Worm (Caenorhabditis elegans) whole organism, L4 larva: ENCODE measurements around the gene cap-1.

Experiments
- F10B5.3 ChIP-seq: sonication (generic microtip); optimal IDR thresholded peaks from 2 replicates; lab custom pipeline; 2016; ENCODE audit warnings: mild to moderate bottlenecking, missing genetic modification characterization, missing compliant biosample characterization
- F26F4.8 ChIP-seq: fragments of 200-800 bp; sonication (Bioruptor generic); conservative IDR thresholded peaks from 2 replicates; pipeline ENCODE4 v1.3.6; 2022; ENCODE audit warnings: missing genetic modification characterization, missing compliant biosample characterization
- F37D6.2 ChIP-seq: sonication (generic microtip); optimal IDR thresholded peaks from 2 replicates; lab custom pipeline; 2016; ENCODE audit warnings: mild to moderate bottlenecking, missing genetic modification characterization, missing compliant biosample characterization
- F44E2.7 ChIP-seq: fragments of 200-800 bp; sonication (Bioruptor generic); IDR thresholded peaks from 2 replicates; pipeline ENCODE4 v2.1.2; 2022; ENCODE audit warnings: missing genetic modification characterization, missing compliant biosample characterization
- R02D3.7 ChIP-seq: fragments of 150-350 bp; sonication (generic microtip); optimal IDR thresholded peaks from 3 replicates; lab custom pipeline; 2014; ENCODE audit warnings: missing biosample characterization, missing genetic modification characterization
- T26A8.4 ChIP-seq: fragments of 200-800 bp; sonication (Bioruptor generic); IDR thresholded peaks from 2 replicates; pipeline ENCODE4 v1.3.6; 2022; ENCODE audit warnings: missing genetic modification characterization, missing compliant biosample characterization
- Y105C5A.15 ChIP-seq: fragments of 200-800 bp; sonication (Bioruptor generic); IDR thresholded peaks from 2 replicates; pipeline ENCODE4 v1.3.6; 2022; ENCODE audit warnings: missing genetic modification characterization, missing compliant biosample characterization
- Y75B8A.6 ChIP-seq: fragments of 200-800 bp; sonication (Bioruptor generic); IDR thresholded peaks from 2 replicates; pipeline ENCODE4 v1.3.6; 2022; ENCODE audit warnings: missing genetic modification reagents, missing genetic modification characterization, missing compliant biosample characterization
- ZK337.2 ChIP-seq: fragments of 200-800 bp; sonication (Bioruptor generic); IDR thresholded peaks from 2 replicates; pipeline ENCODE4 v1.3.6; 2022; ENCODE audit warnings: missing genetic modification reagents, missing genetic modification characterization, missing compliant biosample characterization
- aha-1 ChIP-seq: fragments of 150-350 bp; peaks from one replicate; lab custom pipeline; 2014; ENCODE audit warnings: missing biosample characterization, missing genetic modification characterization
- ceh-20 ChIP-seq: fragments of 200-800 bp; sonication (Bioruptor generic); IDR thresholded peaks from 2 replicates; pipeline ENCODE4 v1.3.6; 2022; ENCODE audit warnings: missing genetic modification reagents, missing genetic modification characterization, missing compliant biosample characterization
- ceh-32 ChIP-seq: sonication (generic microtip); optimal IDR thresholded peaks from 2 replicates; lab custom pipeline; 2016; ENCODE audit warnings: mild to moderate bottlenecking, missing genetic modification characterization, missing compliant biosample characterization; ENCODE audit not compliant: poor library complexity
- cey-2 ChIP-seq: sonication (generic microtip); optimal IDR thresholded peaks from 3 replicates; lab custom pipeline; 2017; ENCODE audit warnings: missing genetic modification characterization, mild to moderate bottlenecking, missing compliant biosample characterization, antibody characterized with exemption, borderline replicate concordance; ENCODE audit not compliant: insufficient read depth
- ctbp-1 ChIP-seq: fragments of 200-800 bp; sonication (Bioruptor generic); IDR thresholded peaks from 2 replicates; pipeline ENCODE4 v1.3.6; 2022; ENCODE audit warnings: missing genetic modification reagents, missing genetic modification characterization, missing compliant biosample characterization
- daf-16 ChIP-seq, 3 experiments: sonication (generic microtip); optimal IDR thresholded peaks; 2 replicates each; lab custom pipeline; 2016 to 2017; ENCODE audit warnings: missing genetic modification characterization in 3 of 3, missing genetic modification reagents in 3 of 3, mild to moderate bottlenecking in 2 of 3, missing compliant biosample characterization in 2 of 3, missing biosample characterization in 1 of 3, moderate library complexity in 1 of 3
- daf-19 ChIP-seq: fragments of 200-800 bp; sonication (Bioruptor generic); conservative IDR thresholded peaks from 2 replicates; pipeline ENCODE4 v1.3.6; 2022; ENCODE audit warnings: missing genetic modification characterization, missing compliant biosample characterization
- daf-8 ChIP-seq: fragments of 200-800 bp; sonication (Bioruptor generic); IDR thresholded peaks from 2 replicates; pipeline ENCODE4 v1.3.6; 2022; ENCODE audit warnings: missing genetic modification characterization, missing compliant biosample characterization
- dmd-6 ChIP-seq: fragments of 200-800 bp; sonication (Bioruptor generic); IDR thresholded peaks from 2 replicates; pipeline ENCODE4 v1.3.6; 2022; ENCODE audit warnings: missing genetic modification reagents, missing genetic modification characterization, missing compliant biosample characterization
- egl-27 ChIP-seq: sonication (generic microtip); optimal IDR thresholded peaks from 3 replicates; lab custom pipeline; 2017; ENCODE audit warnings: missing biosample characterization, missing genetic modification reagents, missing genetic modification characterization
- fkh-10 ChIP-seq: fragments of 150-350 bp; optimal IDR thresholded peaks from 2 replicates; lab custom pipeline; 2014; ENCODE audit warnings: missing biosample characterization, missing genetic modification reagents, missing genetic modification characterization
- fos-1 ChIP-seq: fragments of 150-350 bp; optimal IDR thresholded peaks from 2 replicates; lab custom pipeline; 2014; ENCODE audit warnings: missing biosample characterization, missing genetic modification characterization
- hlh-11 ChIP-seq: fragments of 200-800 bp; sonication (Bioruptor generic); optimal IDR thresholded peaks from 2 replicates; lab custom pipeline; 2018; ENCODE audit warnings: mild to moderate bottlenecking, missing genetic modification characterization, missing compliant biosample characterization
- hlh-30 ChIP-seq: sonication (generic microtip); optimal IDR thresholded peaks from 2 replicates; lab custom pipeline; 2017; ENCODE audit warnings: antibody characterized with exemption, mild to moderate bottlenecking, missing genetic modification characterization, missing compliant biosample characterization; ENCODE audit not compliant: insufficient read depth
- lim-7 ChIP-seq: fragments of 200-800 bp; sonication (Bioruptor generic); IDR thresholded peaks from 2 replicates; pipeline ENCODE4 v1.3.6; 2022; ENCODE audit warnings: missing genetic modification characterization, missing compliant biosample characterization
- lin-13 ChIP-seq: fragments of 150-350 bp; optimal IDR thresholded peaks from 2 replicates; lab custom pipeline; 2014; ENCODE audit warnings: missing biosample characterization, missing genetic modification reagents, missing genetic modification characterization
- lin-29 ChIP-seq: fragments of 200-800 bp; sonication (Bioruptor generic); IDR thresholded peaks from 2 replicates; pipeline ENCODE4 v1.3.6; 2022; ENCODE audit warnings: missing genetic modification reagents, missing genetic modification characterization, missing compliant biosample characterization
- lin-39 ChIP-seq: fragments of 150-350 bp; optimal IDR thresholded peaks from 2 replicates; lab custom pipeline; 2014; ENCODE audit warnings: missing biosample characterization, missing genetic modification reagents, missing genetic modification characterization
- lir-3 ChIP-seq: sonication (generic microtip); optimal IDR thresholded peaks from 2 replicates; lab custom pipeline; 2016; ENCODE audit warnings: mild to moderate bottlenecking, missing genetic modification characterization, missing compliant biosample characterization
- madf-9 ChIP-seq: fragments of 200-800 bp; sonication (Bioruptor generic); conservative IDR thresholded peaks from 2 replicates; pipeline ENCODE4 v1.3.6; 2022; ENCODE audit warnings: missing genetic modification reagents, missing genetic modification characterization, missing compliant biosample characterization
- mdl-1 ChIP-seq, 2 experiments: fragments of 150-350 bp in 1 of 2; sonication (generic microtip) in 1 of 2; optimal IDR thresholded peaks; 2 replicates each; lab custom pipeline; 2014 to 2017; ENCODE audit warnings: missing biosample characterization in 2 of 2, missing genetic modification characterization in 2 of 2
- mdt-29 ChIP-seq: fragments of 200-800 bp; sonication (Bioruptor generic); IDR thresholded peaks from 2 replicates; pipeline ENCODE4 v1.3.6; 2022; ENCODE audit warnings: missing genetic modification reagents, missing genetic modification characterization, missing compliant biosample characterization
- mep-1 ChIP-seq: fragments of 150-350 bp; sonication (generic microtip); optimal IDR thresholded peaks from 3 replicates; lab custom pipeline; 2014; ENCODE audit warnings: missing biosample characterization, missing genetic modification characterization
- mxl-3 ChIP-seq: fragments of 200-800 bp; sonication (Bioruptor generic); optimal IDR thresholded peaks from 2 replicates; lab custom pipeline; 2018; ENCODE audit warnings: mild to moderate bottlenecking, missing genetic modification characterization, missing compliant biosample characterization
- nhr-102 ChIP-seq: sonication (generic microtip); optimal IDR thresholded peaks from 2 replicates; lab custom pipeline; 2016; ENCODE audit warnings: mild to moderate bottlenecking, missing genetic modification characterization, moderate library complexity, missing compliant biosample characterization
- nhr-28 ChIP-seq: fragments of 150-350 bp; optimal IDR thresholded peaks from 2 replicates; lab custom pipeline; 2014; ENCODE audit warnings: missing biosample characterization, missing genetic modification characterization
- nhr-6 ChIP-seq: fragments of 150-350 bp; optimal IDR thresholded peaks from 2 replicates; lab custom pipeline; 2014; ENCODE audit warnings: missing biosample characterization, missing genetic modification characterization
- php-3 ChIP-seq: fragments of 200-800 bp; sonication (Bioruptor generic); IDR thresholded peaks from 2 replicates; pipeline ENCODE4 v1.3.6; 2022; ENCODE audit warnings: missing genetic modification reagents, missing genetic modification characterization, missing compliant biosample characterization
- rbr-2 ChIP-seq: sonication (generic microtip); optimal IDR thresholded peaks from 2 replicates; lab custom pipeline; 2016; ENCODE audit warnings: missing genotype, missing genetic modification characterization, missing compliant biosample characterization
- skn-1 ChIP-seq: fragments of 150-350 bp; optimal IDR thresholded peaks from 2 replicates; lab custom pipeline; 2014; ENCODE audit warnings: missing biosample characterization, missing genetic modification characterization
- spr-1 ChIP-seq: sonication (generic microtip); optimal IDR thresholded peaks from 2 replicates; lab custom pipeline; 2016; ENCODE audit warnings: mild to moderate bottlenecking, missing genetic modification characterization, missing compliant biosample characterization
- tra-1 ChIP-seq: fragments of 200-800 bp; sonication (Bioruptor generic); IDR thresholded peaks from 2 replicates; pipeline ENCODE4 v1.3.6; 2022; ENCODE audit warnings: missing genetic modification reagents, missing genetic modification characterization, missing compliant biosample characterization
- unc-130 ChIP-seq: sonication (generic microtip); optimal IDR thresholded peaks from 2 replicates; lab custom pipeline; 2016; ENCODE audit warnings: missing genetic modification reagents, missing genetic modification characterization, missing compliant biosample characterization
- unc-62 ChIP-seq, 3 experiments: fragments of 150-350 bp in 1 of 3; sonication (generic microtip); optimal IDR thresholded peaks in 2 of 3; peaks in 1 of 3; 1 replicate in 1 of 3; 2 replicates in 2 of 3; lab custom pipeline; 2014 to 2017; ENCODE audit warnings: missing biosample characterization in 3 of 3, missing genetic modification characterization in 3 of 3, missing genetic modification reagents in 3 of 3, missing genotype in 1 of 3
- zfp-2 ChIP-seq: sonication (generic microtip); optimal IDR thresholded peaks from 2 replicates; lab custom pipeline; 2016; ENCODE audit warnings: mild to moderate bottlenecking, missing genetic modification characterization, missing compliant biosample characterization
- zip-11 ChIP-seq: fragments of 200-800 bp; sonication (Bioruptor generic); IDR thresholded peaks from 2 replicates; pipeline ENCODE4 v1.3.6; 2022; ENCODE audit warnings: missing genetic modification characterization, missing compliant biosample characterization

The cap-1 gene

DNA sequence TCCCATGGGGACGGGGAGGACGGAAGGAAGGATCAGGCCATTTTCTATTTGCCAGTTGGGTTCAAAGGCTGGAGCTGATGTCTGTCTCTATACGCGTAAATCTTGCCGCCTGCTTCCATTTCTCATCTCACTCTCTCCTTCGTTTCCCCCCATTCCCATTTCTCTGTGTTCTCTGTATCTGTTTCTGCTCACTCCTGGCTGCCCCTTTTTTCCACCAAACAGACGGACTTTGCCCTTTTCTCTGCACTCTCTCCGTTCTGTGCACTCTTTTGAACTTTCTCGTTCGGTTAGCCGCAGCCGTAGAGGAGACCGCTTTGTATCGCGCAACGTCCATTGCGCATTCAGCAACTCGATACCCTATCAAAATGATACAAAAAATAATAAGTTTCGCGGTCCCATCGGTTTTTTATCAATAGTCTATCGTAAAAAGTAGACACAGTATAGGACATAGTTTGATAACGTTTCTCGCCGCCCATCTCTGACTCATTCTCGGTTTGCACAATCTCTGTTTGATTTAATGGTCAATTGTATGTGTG lies 5.4 kb upstream of the cap-1 start (continued):
- TF ChIP-seq unc-62 (GFP tag; optimal IDR thresholded peaks at IDR 0.05 in 1 of 2; lab: Kevin White, UChicago) (peak in 1 of 2 experiments; percentile 63), unc-62 (tag; optimal IDR thresholded peaks at IDR 0.05; lab: Kevin White, UChicago) (no peak), daf-19 (GFP tag; lab: Robert Waterston, UW) (no peak), mxl-3 (no peak)
- TF ChIP-seq, all 104 proteins: peak for 25

DNA sequence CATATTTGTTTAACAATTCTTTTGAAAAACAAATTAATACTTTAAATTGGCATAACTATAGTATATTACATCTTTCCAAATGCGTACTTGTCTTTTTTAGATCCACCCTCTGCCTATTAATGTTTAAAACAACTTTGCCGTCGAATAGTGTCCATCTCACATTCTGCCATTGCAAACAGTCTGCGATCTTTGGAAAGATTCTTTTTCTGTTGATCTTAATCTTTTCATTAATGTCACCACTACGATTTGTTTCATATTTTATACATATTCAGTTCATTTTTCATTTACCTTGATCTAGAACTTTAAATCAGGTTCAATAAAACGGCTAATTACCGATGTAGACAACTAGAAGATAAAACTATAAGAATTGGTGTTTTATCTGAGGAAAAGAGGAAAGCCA lies 4.6 kb upstream of the cap-1 start:
- peak; percentile 42 for TF ChIP-seq aha-1 (tag; lab: Kevin White, UChicago)
- TF ChIP-seq dmd-6 (GFP tag; lab: Robert Waterston, UW), result no peak
- TF ChIP-seq Y105C5A.15 (GFP tag; lab: Robert Waterston, UW), result no peak
- no peak for TF ChIP-seq daf-16 (GFP tag; optimal IDR thresholded peaks at IDR 0.05; lab: Kevin White, UChicago)
- no peak for TF ChIP-seq daf-16 (tag; optimal IDR thresholded peaks at IDR 0.05; lab: Kevin White, UChicago)
- no peak for TF ChIP-seq fkh-10

DNA sequence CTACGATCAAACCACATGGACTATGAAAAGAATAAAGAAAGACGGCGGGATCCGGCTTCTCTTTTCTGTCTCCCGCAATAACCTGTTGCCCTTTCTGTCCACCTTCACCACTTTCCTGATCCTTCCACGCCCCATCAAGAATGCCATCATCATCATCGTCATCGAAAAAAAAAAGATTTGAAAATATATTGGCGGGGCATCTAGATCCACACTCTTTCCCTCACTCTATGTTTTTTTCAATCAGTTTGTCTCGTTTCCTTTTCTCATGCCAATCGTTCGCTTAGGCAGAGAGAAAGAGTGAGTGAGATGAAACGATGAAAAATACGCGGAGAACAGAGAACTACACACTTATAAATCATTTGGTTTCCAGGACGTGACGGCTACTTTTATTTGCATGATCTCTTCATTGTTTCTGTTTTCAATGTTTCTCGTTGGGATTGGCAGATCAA lies 3.6 kb upstream of the cap-1 start:
- no peak for TF ChIP-seq lir-3 (tag; lab: Kevin White, UChicago)
- no peak for TF ChIP-seq F37D6.2 (tag; lab: Kevin White, UChicago)
- TF ChIP-seq nhr-28 (tag; lab: Kevin White, UChicago), result peak; percentile 42
- no peak for TF ChIP-seq R02D3.7
- no peak for TF ChIP-seq zfp-2 (tag; lab: Kevin White, UChicago)
- TF ChIP-seq madf-9 (GFP tag; lab: Robert Waterston, UW), result no peak
- peak; percentile 81 for TF ChIP-seq hlh-11 (tag; lab: Kevin White, UChicago)
- TF ChIP-seq mdt-29 (GFP tag; lab: Robert Waterston, UW), result no peak
- TF ChIP-seq F26F4.8, result no peak
- TF ChIP-seq unc-62 (GFP tag; optimal IDR thresholded peaks at IDR 0.05 in 1 of 2; lab: Kevin White, UChicago), result peak in 1 of 2 experiments; percentile 83
- no peak for TF ChIP-seq unc-62 (tag; optimal IDR thresholded peaks at IDR 0.05; lab: Kevin White, UChicago)
- no peak for TF ChIP-seq nhr-102 (tag; lab: Kevin White, UChicago)
- TF ChIP-seq skn-1 (tag; lab: Kevin White, UChicago), result no peak
- TF ChIP-seq lin-13, result no peak
- no peak for TF ChIP-seq lin-29 (GFP tag; lab: Robert Waterston, UW)
- no peak for TF ChIP-seq daf-8 (GFP tag; lab: Robert Waterston, UW)
- TF ChIP-seq ceh-20, result no peak
- no peak for TF ChIP-seq rbr-2 (tag; lab: Kevin White, UChicago)
- TF ChIP-seq Y75B8A.6 (GFP tag; lab: Robert Waterston, UW), result no peak
- no peak for TF ChIP-seq tra-1 (GFP tag; lab: Robert Waterston, UW)
- no peak for TF ChIP-seq nhr-6
- TF ChIP-seq lin-39, result no peak
- no peak for TF ChIP-seq daf-19 (GFP tag; lab: Robert Waterston, UW)
- peak; percentile 78 for TF ChIP-seq mxl-3
- no peak for TF ChIP-seq cey-2 (tag; lab: Kevin White, UChicago)
- TF ChIP-seq fos-1 (tag; lab: Kevin White, UChicago), result no peak
- no peak for TF ChIP-seq T26A8.4 (GFP tag; lab: Robert Waterston, UW)
- no peak for TF ChIP-seq ZK337.2 (GFP tag; lab: Robert Waterston, UW)
- TF ChIP-seq hlh-30 (tag; lab: Kevin White, UChicago), result no peak
- TF ChIP-seq F10B5.3, result no peak
- peak in 1 of 2 experiments; percentile 30 for TF ChIP-seq mdl-1 (tag; optimal IDR thresholded peaks at IDR 0.05; lab: Kevin White, UChicago)
- TF ChIP-seq lim-7 (GFP tag; lab: Robert Waterston, UW), result no peak
- TF ChIP-seq zip-11 (GFP tag; lab: Robert Waterston, UW), result no peak
- TF ChIP-seq ctbp-1 (GFP tag; lab: Robert Waterston, UW), result no peak
- TF ChIP-seq ceh-32 (tag; lab: Kevin White, UChicago), result no peak
- no peak for TF ChIP-seq php-3 (GFP tag; lab: Robert Waterston, UW)
- no peak for TF ChIP-seq spr-1
- no peak for TF ChIP-seq F44E2.7 (GFP tag; lab: Robert Waterston, UW)
- TF ChIP-seq mep-1 (tag; lab: Kevin White, UChicago), result no peak
- TF ChIP-seq aha-1 (tag; lab: Kevin White, UChicago), result peak; percentile 41
- no peak for TF ChIP-seq egl-27 (tag; lab: Kevin White, UChicago)
- TF ChIP-seq daf-16 (GFP tag; optimal IDR thresholded peaks at IDR 0.05; lab: Kevin White, UChicago), result peak in 1 of 2 experiments; percentile 52
- no peak for TF ChIP-seq daf-16 (tag; optimal IDR thresholded peaks at IDR 0.05; lab: Kevin White, UChicago)
- no peak for TF ChIP-seq unc-130 (GFP tag; lab: Kevin White, UChicago)
